Fruit fly (Drosophila melanogaster): ENCODE results near the gene Spag1.
A peak's percentile ranks its signal among the peaks of the same experiment; 100 is the strongest.

Gene Spag1

dm6 chr3R:26947296-26947880 lies at the start of gene Spag1 (continued):
- TF ChIP-seq nom (GFP tag; optimal IDR thresholded peaks at IDR 0.05) (peak; percentile 96), Hr39 (optimal IDR thresholded peaks at IDR 0.05) (no peak), chinmo (GFP tag; IDR thresholded peaks at IDR 0.05; ENCODE audit: partially characterized antibody) (peak; percentile 72; the same call in 1 of the 4 replicates), mld (GFP tag; IDR thresholded peaks at IDR 0.05; ENCODE audit: partially characterized antibody) (peak; percentile 85), CG15601 (tag; optimal IDR thresholded peaks at IDR 0.05) (peak; percentile 27), CG14860 (GFP tag; IDR thresholded peaks at IDR 0.05; ENCODE audit: partially characterized antibody) (peak; percentile 77), CG10321 (GFP tag; IDR thresholded peaks at IDR 0.05) (no peak), eve (GFP tag; optimal IDR thresholded peaks at IDR 0.05) (peak in 1 of 2 experiments; percentile 85), CG8388 (GFP tag; optimal IDR thresholded peaks at IDR 0.05) (peak; percentile 14), CG6254 (GFP tag; optimal IDR thresholded peaks at IDR 0.05) (peak; percentile 52), CG6813 (GFP tag; optimal IDR thresholded peaks at IDR 0.05) (peak; percentile 6), CG16813 (GFP tag; IDR thresholded peaks at IDR 0.05; ENCODE audit: partially characterized antibody) (peak; percentile 86)

dm6 chr3R:26899982-26900381 lies 47.6 kb upstream of the Spag1 start:
- TF ChIP-seq CG31365 (tag; optimal IDR thresholded peaks at IDR 0.05) = no peak
- peak; percentile 49; the same call in 1 of the 2 replicates for TF ChIP-seq CG10959 (GFP tag; IDR thresholded peaks at IDR 0.05)
- TF ChIP-seq Mes4 (GFP tag; optimal IDR thresholded peaks at IDR 0.05) = no peak
- TF ChIP-seq ap (GFP tag; IDR thresholded peaks at IDR 0.05) = peak; percentile 33; the same call in 1 of the 2 replicates
- no peak for TF ChIP-seq crp (GFP tag; optimal IDR thresholded peaks at IDR 0.05)
- TF ChIP-seq CG7556 (GFP tag; optimal IDR thresholded peaks at IDR 0.05) = peak; percentile 16
- no peak for TF ChIP-seq CG6654 (GFP tag; optimal IDR thresholded peaks at IDR 0.05)
- TF ChIP-seq CG13287 (GFP tag; IDR thresholded peaks at IDR 0.05; ENCODE audit: partially characterized antibody) = no peak
- peak; percentile 61 for TF ChIP-seq CG2712 (tag; optimal IDR thresholded peaks at IDR 0.05)
- no peak for TF ChIP-seq NFAT (GFP tag; IDR thresholded peaks at IDR 0.05)
- no peak for TF ChIP-seq CG11696 (GFP tag; IDR thresholded peaks at IDR 0.05)
- peak; percentile 21 for TF ChIP-seq tap (tag; optimal IDR thresholded peaks at IDR 0.05)
- no peak for TF ChIP-seq MTF-1 (GFP tag; optimal IDR thresholded peaks at IDR 0.05; ENCODE audit: borderline replicate concordance)
- TF ChIP-seq eyg (GFP tag; optimal IDR thresholded peaks at IDR 0.05) = no peak
- TF ChIP-seq Hr78 (GFP tag; optimal IDR thresholded peaks at IDR 0.05) = no peak
- no peak for TF ChIP-seq CG8478 (optimal IDR thresholded peaks at IDR 0.05)
- TF ChIP-seq CG6765 (GFP tag; optimal IDR thresholded peaks at IDR 0.05) = no peak
- no peak for TF ChIP-seq CkIIα-i1 (GFP tag; IDR thresholded peaks at IDR 0.05)
- TF ChIP-seq Rx (GFP tag; IDR thresholded peaks at IDR 0.05) = 0 out of 2 replicates have a peak, but pooled peaks have one; percentile 24
- TF ChIP-seq Abd-B (GFP tag; optimal IDR thresholded peaks at IDR 0.05) = peak; percentile 25
- TF ChIP-seq Usf (GFP tag; optimal IDR thresholded peaks at IDR 0.05) = no peak
- peak; percentile 65 for TF ChIP-seq oc (tag; optimal IDR thresholded peaks at IDR 0.05)
- TF ChIP-seq CG5180 (GFP tag; optimal IDR thresholded peaks at IDR 0.05) = no peak
- no peak for TF ChIP-seq HLHmδ (GFP tag; optimal IDR thresholded peaks at IDR 0.05)
- TF ChIP-seq Camta (GFP tag; optimal IDR thresholded peaks at IDR 0.05) = no peak
- TF ChIP-seq p53 (GFP tag; optimal IDR thresholded peaks at IDR 0.05) = no peak
- no peak for TF ChIP-seq CG4282 (GFP tag; optimal IDR thresholded peaks at IDR 0.05)
- no peak for TF ChIP-seq run (tag; optimal IDR thresholded peaks at IDR 0.05)
- TF ChIP-seq CG10209 (GFP tag; optimal IDR thresholded peaks at IDR 0.05) = peak; percentile 12
- TF ChIP-seq CG10274 (GFP tag; optimal IDR thresholded peaks at IDR 0.05) = no peak
- TF ChIP-seq Bgb (GFP tag; IDR thresholded peaks at IDR 0.05; ENCODE audit: partially characterized antibody) = no peak
- no peak for TF ChIP-seq Adf1 (GFP tag; IDR thresholded peaks at IDR 0.05)
- TF ChIP-seq CG7357 (GFP tag; IDR thresholded peaks at IDR 0.05) = no peak
- no peak for TF ChIP-seq CG3847 (GFP tag; IDR thresholded peaks at IDR 0.05)
- no peak for TF ChIP-seq kni (GFP tag; optimal IDR thresholded peaks at IDR 0.05)
- TF ChIP-seq trh (GFP tag; optimal IDR thresholded peaks at IDR 0.05) = no peak
- no peak for TF ChIP-seq Hr39 (optimal IDR thresholded peaks at IDR 0.05)
- no peak for TF ChIP-seq rib (GFP tag; IDR thresholded peaks at IDR 0.05)
